Worm (Caenorhabditis elegans): ENCODE results near the gene pld-1.

Gene pld-1

ce11 chrII:5042381-5042930 lies 49.0 kb downstream of the pld-1 start:
- TF ChIP-seq unc-62 (GFP tag; optimal IDR thresholded peaks at IDR 0.05 in 1 of 2) (peak in 1 of 2 experiments; percentile 85), unc-62 (tag; optimal IDR thresholded peaks at IDR 0.05) (no peak), nhr-76 (tag; optimal IDR thresholded peaks at IDR 0.05) (no peak), lsy-2 (tag; optimal IDR thresholded peaks at IDR 0.05) (peak in 1 of 2 experiments; percentile 38), zag-1 (tag; optimal IDR thresholded peaks at IDR 0.05) (no peak), fkh-10 (GFP tag; optimal IDR thresholded peaks at IDR 0.05) (peak; percentile 9)

DNA sequence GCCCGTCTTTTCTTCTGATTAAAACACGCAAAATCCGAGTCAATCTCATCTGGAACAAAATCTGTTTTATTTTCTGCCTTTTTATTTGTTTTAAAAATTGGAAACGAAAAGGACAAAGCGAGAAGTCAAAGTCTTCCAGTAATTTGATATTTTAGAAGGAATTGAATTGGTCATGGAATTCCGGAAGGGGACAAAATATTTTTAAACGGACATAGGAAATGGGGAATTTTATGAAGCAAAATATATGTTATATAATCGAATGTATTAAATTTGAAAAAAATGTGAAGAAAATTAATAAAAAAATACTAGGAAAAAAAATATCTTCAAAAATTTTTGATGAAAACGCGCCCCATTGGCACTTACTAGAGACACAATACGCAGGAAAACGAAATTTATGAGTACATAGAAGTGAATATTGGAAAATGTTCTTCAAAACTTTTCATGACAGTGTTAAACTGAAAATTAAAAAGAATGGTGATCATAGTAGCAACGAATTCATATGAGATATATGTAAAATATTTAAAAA lies 50.8 kb downstream of the pld-1 start, which contains the start of gene F33G12.7:
Gene F33G12.7, minus strand, starts transcription at position 51 of the 526 bp plus-strand sequence.
- TF ChIP-seq ceh-62 (tag; optimal IDR thresholded peaks at IDR 0.05) (no peak), duxl-1 (tag; optimal IDR thresholded peaks at IDR 0.05; ENCODE audit: poor library complexity) (no peak), lin-38 (GFP tag; IDR thresholded peaks at IDR 0.05) (peak; percentile 31; the same call in 1 of the 2 replicates), dmd-9 (GFP tag; IDR thresholded peaks at IDR 0.05) (no peak), lsy-2 (tag; optimal IDR thresholded peaks at IDR 0.05) (peak in 1 of 2 experiments; percentile 33), D1046.2 (GFP tag; IDR thresholded peaks at IDR 0.05) (no peak), tag-97 (GFP tag; IDR thresholded peaks at IDR 0.05) (no peak)

DNA sequence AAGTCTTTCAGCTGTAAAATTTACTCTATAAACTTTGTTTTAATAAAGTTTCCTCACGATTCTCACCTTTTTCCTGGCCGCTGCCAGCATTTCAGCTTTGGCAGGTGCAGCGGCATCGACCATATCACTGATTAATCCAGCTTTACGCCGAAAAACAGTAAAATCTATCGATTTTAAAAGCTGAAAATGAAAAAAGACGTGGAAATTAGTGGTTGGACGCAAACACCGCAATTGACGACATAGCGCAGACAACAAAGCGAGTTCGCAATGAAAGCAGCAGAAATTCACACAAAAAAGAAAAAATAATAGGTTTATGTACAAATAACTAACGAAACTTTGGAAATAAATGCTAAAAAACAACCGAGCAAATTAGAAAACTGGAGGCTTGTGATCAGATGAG lies 51.6 kb downstream of the pld-1 start, which contains the start of gene golg-2:
Gene golg-2, minus strand, starts transcription at position 180 of the 400 bp plus-strand sequence.
- TF ChIP-seq hlh-30 (tag; optimal IDR thresholded peaks at IDR 0.05; ENCODE audit: insufficient read depth) (no peak), mes-2 (tag; optimal IDR thresholded peaks at IDR 0.05; ENCODE audit: poor library complexity, severe bottlenecking) (no peak), Y5F2A.4 (GFP tag; optimal IDR thresholded peaks at IDR 0.05) (no peak), Y105C5A.15 (GFP tag; IDR thresholded peaks at IDR 0.05) (no peak), R02D3.7 (tag; optimal IDR thresholded peaks at IDR 0.05) (no peak), lin-38 (GFP tag; IDR thresholded peaks at IDR 0.05) (peak; percentile 33), D1046.2 (GFP tag; IDR thresholded peaks at IDR 0.05) (no peak), dpl-1 (GFP tag; optimal IDR thresholded peaks at IDR 0.05) (peak; percentile 21), arid-1 (GFP tag; conservative IDR thresholded peaks at IDR 0.05) (no peak), lir-3 (tag; optimal IDR thresholded peaks at IDR 0.05) (no peak), ceh-82 (tag; optimal IDR thresholded peaks at IDR 0.05) (no peak), snpc-1.2 (GFP tag; IDR thresholded peaks at IDR 0.05) (0 out of 2 replicates have a peak, but pooled peaks have one; percentile 3), lsy-2 (tag; optimal IDR thresholded peaks at IDR 0.05) (peak in 1 of 2 experiments; percentile 40), nhr-41 (GFP tag; IDR thresholded peaks at IDR 0.05) (no peak), daf-8 (GFP tag; IDR thresholded peaks at IDR 0.05) (no peak), F26F4.8 (GFP tag; conservative IDR thresholded peaks at IDR 0.05) (no peak), nhr-111 (GFP tag; optimal IDR thresholded peaks at IDR 0.05) (no peak), ces-1 (GFP tag; optimal IDR thresholded peaks at IDR 0.05) (no peak), ctbp-1 (GFP tag; IDR thresholded peaks at IDR 0.05) (no peak), dmd-9 (GFP tag; IDR thresholded peaks at IDR 0.05) (no peak), mxl-3 (GFP tag; optimal IDR thresholded peaks at IDR 0.05) (no peak), F49E8.2 (tag; optimal IDR thresholded peaks at IDR 0.05; ENCODE audit: borderline replicate concordance) (no peak), madf-5 (GFP tag; IDR thresholded peaks at IDR 0.05) (no peak), aha-1 (tag) (no peak)

DNA sequence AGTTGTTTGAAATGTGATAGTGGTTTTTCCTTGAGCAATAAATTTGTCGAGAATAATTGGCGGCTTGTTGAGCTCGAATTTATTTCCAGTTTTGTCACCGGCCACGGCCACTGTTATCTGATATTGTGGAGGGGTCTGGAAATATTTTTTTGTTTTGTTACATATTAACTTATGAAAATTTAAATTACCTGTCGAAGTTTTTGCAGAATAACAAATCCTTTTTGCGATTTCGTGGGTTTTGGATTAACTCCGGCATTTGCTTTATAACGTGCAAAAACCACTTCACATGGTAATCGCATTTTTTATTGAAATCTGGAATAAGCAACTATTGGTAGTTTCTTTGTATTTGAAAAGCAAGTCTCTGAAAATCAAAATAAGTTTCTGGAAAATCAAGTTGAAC lies 55.4 kb downstream of the pld-1 start, which contains the start of gene lrr-1:
Gene lrr-1, minus strand, starts transcription at position 312 of the 400 bp plus-strand sequence.
- TF ChIP-seq arid-1 (GFP tag; conservative IDR thresholded peaks at IDR 0.05), result 0 out of 2 replicates have a peak, but pooled peaks have one; percentile 29
- TF ChIP-seq snpc-1.2 (GFP tag; IDR thresholded peaks at IDR 0.05), result no peak
- TF ChIP-seq unc-62 (GFP tag; optimal IDR thresholded peaks at IDR 0.05 in 1 of 2), result peak in 1 of 2 experiments; percentile 85
- TF ChIP-seq unc-62 (tag; optimal IDR thresholded peaks at IDR 0.05), result no peak
- TF ChIP-seq lin-38 (GFP tag; IDR thresholded peaks at IDR 0.05), result no peak
- no peak for TF ChIP-seq fkh-10 (GFP tag; optimal IDR thresholded peaks at IDR 0.05)
- no peak for TF ChIP-seq ztf-7 (tag; optimal IDR thresholded peaks at IDR 0.05)
- TF ChIP-seq nhr-42 (GFP tag; IDR thresholded peaks at IDR 0.05), result no peak
- TF ChIP-seq F10B5.3 (tag; optimal IDR thresholded peaks at IDR 0.05), result no peak
- no peak for TF ChIP-seq pha-4 (GFP tag; IDR thresholded peaks at IDR 0.05)
- TF ChIP-seq pha-4 (tag; optimal IDR thresholded peaks at IDR 0.05), result no peak
- no peak for TF ChIP-seq mxl-2 (GFP tag; conservative IDR thresholded peaks at IDR 0.05)

Measured in whole organism, L4 larva.